Fruit fly (Drosophila melanogaster) whole organism, adult: ENCODE results near the gene CG33941.

ENCODE experiments used
- Hr96 ChIP-seq: fragments of 200-800 bp; sonication (Bioruptor generic); optimal IDR thresholded peaks from 2 replicates; lab custom pipeline; 2016; ENCODE audit warnings: missing biosample characterization, missing genetic modification characterization
- kay ChIP-seq: fragments of 200-800 bp; sonication (Bioruptor generic); peaks from one replicate; lab custom pipeline; 2016; ENCODE audit warnings: missing biosample characterization, missing genetic modification characterization, borderline replicate concordance

DNA sequence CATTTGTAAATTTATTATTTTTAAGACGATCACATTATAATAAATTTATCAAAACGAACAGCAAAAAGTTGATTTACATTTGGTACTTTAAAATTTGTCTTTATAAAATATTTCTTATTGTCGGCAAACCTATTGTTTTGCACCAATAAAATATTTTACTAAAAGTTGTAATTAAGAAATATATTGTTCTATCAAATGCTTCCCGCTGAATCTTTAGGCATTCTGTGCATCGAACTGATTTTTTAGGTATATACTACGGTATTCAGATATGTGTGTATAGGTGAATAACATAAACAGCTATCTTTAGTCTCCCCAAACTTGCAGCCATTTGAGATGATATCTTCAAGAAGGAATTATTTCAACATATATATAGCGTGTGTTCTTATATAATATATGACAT is 18.5 kb downstream of the CG33941 start:
- TF ChIP-seq kay (GFP tag; lab: Kevin White, UChicago) (peak; percentile 92), Hr96 (GFP tag; lab: Kevin White, UChicago) (no peak)
